Worm (Caenorhabditis elegans) whole organism, dauer: ENCODE results near the gene srt-69.

Experiments
- unc-62 ChIP-seq: sonication (generic microtip); optimal IDR thresholded peaks from 2 replicates; lab custom pipeline; 2017; ENCODE audit warnings: missing biosample characterization, missing genetic modification reagents, missing genetic modification characterization

srt-69 gene

DNA sequence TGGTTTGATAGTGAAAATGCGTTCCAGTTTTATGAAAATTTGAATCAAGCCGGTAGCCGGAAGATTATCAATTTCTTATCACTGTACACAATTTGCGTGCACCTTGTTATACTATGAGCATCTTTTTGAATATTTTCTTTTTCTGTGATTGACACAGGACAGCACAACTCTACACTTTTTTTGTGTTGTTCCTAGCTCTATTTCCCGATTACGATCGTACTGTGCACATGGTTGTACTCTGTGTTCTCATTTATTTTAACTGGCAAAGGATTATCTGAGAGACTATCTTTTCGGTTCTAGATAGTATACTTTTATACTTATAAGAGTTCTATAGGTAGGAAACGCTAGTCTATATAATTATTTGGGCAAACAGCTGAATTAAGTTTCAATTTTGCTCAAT is 6.6 kb upstream of the srt-69 start:
- TF ChIP-seq unc-62, result no peak

DNA sequence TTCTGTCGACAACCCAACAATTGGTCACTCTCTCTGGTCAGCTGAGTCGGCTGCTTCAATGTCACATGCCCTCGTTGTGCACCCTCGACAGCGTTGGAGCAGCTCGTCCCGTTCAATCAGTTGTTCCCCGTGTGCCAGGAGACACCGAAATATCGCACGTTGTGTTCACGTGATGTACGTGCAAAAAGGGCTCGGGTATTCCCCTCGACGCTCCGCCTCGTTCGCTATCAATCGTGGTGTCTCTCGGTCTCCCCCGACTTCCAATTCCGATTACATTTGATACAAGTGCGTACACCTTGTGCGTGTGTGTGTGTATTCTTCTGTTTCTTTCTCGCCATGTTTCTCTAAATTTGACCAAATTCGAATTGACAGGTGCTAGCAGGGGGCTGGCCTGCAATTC is 6.0 kb upstream of the srt-69 start:
- TF ChIP-seq unc-62, result no peak

DNA sequence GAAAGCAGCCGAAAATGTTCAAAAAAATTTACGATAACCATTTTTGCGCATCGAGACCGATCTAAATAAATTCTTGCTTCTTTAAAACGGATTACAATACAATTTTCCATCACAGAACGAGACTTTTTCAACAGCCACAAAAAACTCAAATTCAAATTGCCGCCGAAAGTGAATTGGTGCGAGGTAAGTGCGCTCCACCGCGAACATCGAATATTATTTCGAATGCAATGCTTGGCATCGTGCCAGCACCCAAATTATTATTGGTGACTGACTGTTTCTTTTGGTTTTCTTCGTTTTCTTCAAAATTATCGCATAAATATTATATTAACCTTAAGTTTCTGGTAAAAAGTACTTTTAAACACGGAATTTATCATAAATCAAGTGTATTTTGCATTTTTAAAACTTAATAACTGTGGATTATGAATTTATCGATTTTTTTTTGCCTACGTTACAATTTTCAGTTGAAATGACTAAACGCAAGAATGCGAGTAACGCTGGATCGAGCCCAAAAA is 3.6 kb upstream of the srt-69 start, which contains the start of gene penr-1:
Gene penr-1 (plus strand): TSS at position 462 of the 512 bp plus-strand sequence.
- no peak for TF ChIP-seq unc-62

DNA sequence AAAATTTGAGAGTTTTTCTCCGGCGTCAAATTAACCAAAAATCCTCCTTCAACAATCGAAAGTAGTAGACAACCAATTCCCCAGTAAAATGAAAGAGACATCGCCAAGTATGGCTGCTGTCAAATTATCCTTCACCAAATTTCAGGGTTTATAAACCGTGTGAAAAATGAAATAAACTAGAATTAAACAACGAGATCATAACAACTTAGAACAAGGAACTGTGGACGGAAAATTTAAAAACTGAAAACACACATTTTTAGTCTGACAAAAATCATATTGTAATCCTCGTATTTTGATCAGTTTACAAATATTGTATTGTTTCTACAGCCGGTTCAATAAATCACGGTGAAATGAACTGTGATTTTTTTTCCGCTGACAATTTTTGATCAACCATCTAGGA is 2.5 kb downstream of the srt-69 start, which contains the start of gene cest-30:
Gene cest-30 (minus strand): TSS at position 101 of the 400 bp plus-strand sequence.
- no peak for TF ChIP-seq unc-62

DNA sequence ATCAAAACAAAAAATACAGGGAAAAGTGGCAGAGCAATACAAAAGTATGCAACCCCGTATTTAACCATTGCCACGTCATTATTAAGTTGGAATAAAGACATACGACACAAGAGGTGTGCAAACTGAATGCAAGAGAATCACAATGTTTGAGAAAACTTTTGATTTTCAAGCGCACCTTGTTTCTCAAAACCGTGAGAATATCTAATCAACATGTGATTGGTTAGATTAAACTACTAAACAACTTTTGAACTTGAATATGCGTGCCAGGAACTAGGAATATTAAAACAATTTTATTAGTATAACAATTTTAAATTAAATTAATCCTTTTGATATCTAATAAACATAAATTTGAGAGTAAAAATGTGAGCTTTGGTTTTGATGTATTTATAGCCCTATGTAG is 6.0 kb downstream of the srt-69 start, which contains the start of gene srt-70:
Gene srt-70 (minus strand): TSS at position 101 of the 400 bp plus-strand sequence.
- TF ChIP-seq unc-62, result no peak

DNA sequence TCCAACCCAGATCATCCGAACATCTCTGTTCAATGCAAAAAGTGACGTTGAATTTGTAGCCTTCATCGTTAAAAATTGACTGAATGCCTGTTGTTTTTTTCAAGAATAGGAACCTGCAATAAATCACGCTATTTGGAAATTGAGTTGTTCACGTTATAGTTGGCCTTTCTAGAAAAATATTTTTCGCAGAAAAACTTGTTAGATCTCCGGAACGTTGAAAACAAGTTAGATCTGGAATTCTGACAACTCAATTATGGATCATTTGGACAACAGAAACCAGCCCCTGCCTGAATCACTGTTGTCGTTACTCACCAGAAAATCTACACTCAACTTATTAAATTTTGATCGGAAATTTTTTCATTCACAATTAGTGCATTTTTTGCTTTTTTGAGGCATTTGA is 8.1 kb downstream of the srt-69 start, which contains the start of gene srt-67:
Gene srt-67 (minus strand): TSS at position 101 of the 400 bp plus-strand sequence.
- no peak for TF ChIP-seq unc-62

DNA sequence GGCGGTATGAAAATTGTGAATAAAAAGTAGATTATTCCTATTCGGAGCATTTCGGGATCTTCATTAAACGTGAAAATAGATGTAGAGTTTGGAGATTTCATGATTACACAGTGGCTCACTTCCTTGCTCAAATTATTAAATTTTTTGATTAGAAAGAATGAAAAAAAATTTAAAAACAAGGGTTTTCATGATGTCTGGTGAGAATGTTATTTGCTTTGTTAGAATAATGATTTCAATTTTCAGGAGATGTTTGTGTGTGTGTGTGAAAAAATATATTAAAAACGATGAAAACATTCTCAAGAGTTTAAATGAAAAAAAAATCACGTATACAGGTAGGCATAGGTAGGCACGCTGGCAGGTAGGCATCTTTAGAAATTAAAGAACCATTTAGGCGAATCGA is 13.5 kb downstream of the srt-69 start, which contains the start of gene srt-68:
Gene srt-68 (minus strand): TSS at position 101 of the 400 bp plus-strand sequence.
- no peak for TF ChIP-seq unc-62

DNA sequence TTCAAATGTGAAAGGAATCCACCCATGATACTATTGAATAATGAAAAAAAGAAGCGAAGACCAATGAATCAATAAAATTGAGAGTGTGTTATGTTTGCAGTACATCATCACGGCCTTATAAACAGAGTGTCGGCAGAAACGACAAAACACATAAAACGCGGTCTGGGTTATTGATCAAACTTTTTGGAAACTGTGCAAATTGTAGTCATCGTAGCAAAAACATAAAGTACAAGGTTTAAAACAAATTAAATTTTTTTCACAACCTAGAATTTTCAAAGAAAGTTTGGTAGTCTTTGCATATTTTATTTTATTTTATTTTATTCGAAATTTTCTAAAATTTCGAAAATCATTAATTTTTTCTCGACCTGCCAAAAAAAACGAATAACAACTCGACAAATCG is 22.4 kb downstream of the srt-69 start, which contains the start of gene cest-35.1:
Gene cest-35.1 (minus strand): TSS at position 101 of the 400 bp plus-strand sequence.
- no peak for TF ChIP-seq unc-62

DNA sequence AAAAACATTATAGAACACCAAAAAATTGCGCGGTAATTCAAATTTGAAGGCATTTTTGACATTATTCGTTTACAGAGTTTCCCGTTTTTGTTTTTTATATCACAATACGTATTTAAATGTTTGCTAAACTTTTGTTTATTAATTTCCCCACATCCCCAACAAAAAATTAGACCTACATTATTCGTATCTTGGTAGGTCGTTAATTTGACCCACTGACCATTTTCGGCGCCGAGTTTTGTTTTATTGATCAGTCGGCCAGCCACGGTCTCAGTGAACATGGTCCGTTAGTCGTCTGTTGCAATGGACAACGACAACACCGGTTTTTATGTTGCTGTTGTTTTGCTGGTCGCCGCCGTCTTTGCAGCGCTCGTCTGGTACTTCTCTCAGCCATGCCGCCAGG is 25.6 kb downstream of the srt-69 start, which contains the start of gene B0238.15:
Gene B0238.15 (plus strand): TSS at position 301 of the 400 bp plus-strand sequence.
- TF ChIP-seq unc-62, result no peak

DNA sequence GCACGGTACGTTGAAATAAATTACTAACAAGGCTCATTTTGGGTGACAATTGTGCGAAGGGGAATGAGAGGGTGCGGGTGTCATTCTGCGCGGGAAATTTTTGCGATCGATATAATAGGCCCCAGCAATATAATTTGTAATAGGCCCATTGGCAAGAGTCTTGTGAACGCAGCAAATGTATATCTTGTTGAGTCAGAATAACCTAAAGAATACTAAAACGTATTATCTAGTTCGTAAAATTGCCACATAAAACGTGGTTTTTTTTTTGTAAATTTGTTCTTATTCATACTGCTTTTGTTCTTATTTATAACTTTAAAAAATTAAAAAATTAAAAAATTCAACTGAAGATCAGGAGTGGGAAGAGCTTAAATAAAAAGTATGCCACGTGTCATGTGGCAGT is 26.1 kb downstream of the srt-69 start, which contains the start of gene C52A10.3:
Gene C52A10.3 (minus strand): TSS at position 101 of the 400 bp plus-strand sequence.
- TF ChIP-seq unc-62, result no peak

DNA sequence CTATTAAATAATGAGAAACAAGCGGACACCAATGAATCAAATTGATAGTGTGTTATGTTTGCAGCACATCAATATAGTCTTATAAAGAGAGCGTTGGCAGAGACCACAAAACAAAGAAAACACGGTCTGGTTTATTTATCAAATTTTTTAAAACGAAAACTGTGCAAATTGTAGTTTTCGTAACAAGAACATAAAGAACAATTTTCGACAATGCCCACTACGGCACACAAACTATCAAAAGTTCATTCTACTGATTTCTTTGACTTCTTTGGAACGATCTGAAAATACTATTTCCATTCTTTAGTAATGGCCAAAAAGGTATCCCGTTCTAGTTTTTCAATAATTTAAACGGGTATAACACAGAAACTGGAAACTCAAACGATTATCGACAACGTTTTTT is 28.4 kb downstream of the srt-69 start, which contains the start of gene cest-35.2:
Gene cest-35.2 (minus strand): TSS at position 101 of the 400 bp plus-strand sequence.
- TF ChIP-seq unc-62, result no peak

DNA sequence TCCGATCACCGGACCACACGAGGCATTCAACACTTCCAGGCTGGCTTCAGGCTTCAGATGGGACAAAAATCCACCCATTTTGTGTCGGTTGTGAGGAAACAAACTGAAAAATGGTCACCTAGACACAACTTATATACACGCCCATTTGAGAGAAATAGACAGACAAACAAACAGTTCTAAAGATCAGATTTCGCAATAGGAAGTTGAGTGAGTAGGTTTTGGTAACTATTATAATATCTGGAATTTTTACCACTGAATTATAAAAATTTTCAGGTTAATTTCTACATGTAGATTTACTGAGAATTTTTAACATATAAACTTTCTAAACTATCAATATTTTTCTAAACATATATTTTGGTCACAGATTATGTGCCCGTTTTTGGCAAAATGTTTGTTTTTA is 31.7 kb downstream of the srt-69 start, which contains the start of gene cest-32:
Gene cest-32 (minus strand): TSS at position 115 of the 400 bp plus-strand sequence.
- no peak for TF ChIP-seq unc-62

DNA sequence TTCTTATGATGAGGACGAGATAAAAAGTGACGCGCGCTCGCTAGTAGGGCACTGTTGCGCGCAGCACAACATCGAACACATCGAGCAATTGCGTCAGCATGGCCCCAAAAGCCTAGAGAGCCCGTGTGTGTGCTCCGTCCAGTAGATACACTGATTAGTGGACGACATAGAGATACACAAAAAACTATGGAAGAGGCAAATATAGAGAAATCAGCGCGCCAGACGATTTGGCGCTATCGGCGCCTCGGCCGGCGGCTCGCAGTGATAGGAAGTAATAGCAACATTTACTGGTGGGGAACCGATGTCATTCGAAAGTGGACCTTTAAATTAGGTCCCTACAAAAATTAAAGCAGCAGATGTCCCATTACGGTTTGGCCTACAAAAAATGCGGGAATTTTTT is 37.0 kb downstream of the srt-69 start:
- TF ChIP-seq unc-62, result no peak

DNA sequence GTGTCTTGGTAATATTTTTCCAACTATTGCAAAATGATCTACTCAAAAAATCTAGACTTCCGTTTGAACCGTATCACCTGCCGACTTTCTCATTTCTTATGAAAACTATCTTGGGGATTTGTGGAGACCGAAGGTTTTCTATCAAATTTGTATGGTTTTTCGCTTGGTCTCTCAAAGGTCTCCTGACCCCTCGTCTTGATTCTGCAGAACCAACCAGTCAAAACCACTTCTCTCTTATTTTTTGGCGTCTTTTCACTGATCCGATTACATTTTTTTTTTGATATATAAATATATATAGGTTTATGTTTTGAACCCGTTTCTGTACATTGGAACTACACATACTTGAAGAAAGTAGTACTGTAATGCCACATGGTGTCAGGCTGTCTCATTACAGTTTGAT is 39.8 kb downstream of the srt-69 start:
- no peak for TF ChIP-seq unc-62

DNA sequence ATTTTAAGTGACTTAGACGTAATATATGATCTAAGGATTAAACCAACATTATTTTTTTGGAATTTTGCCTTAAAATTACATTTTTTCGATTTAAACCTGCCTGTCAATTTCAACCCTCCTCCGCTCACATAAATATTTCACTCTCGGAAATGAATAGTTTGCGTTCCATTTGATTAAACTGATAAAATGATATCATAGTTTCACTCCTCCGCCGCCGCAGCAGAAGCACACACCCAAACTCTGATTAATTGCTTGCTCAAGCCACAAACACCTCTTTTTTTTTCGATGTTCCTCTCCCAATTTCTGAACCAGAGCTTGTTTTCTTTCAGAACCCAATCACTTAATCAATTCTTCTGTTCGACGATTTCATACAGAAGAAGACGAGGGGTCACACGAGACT is 42.4 kb downstream of the srt-69 start, which contains the start of gene Y49G5B.1:
Gene Y49G5B.1 (plus strand): TSS at position 324 of the 400 bp plus-strand sequence.
- TF ChIP-seq unc-62, result no peak
